Worm (Caenorhabditis elegans) whole organism, L3 larva: ENCODE data around the gene sri-39.
A peak's percentile ranks its signal among the peaks of the same experiment; 100 is the strongest.
"Not testable (repeated sequence)": the region's sequence is repeated elsewhere in the genome, so short reads cannot be mapped to it uniquely, and the experiment has no call there.

Source experiments
- R02D3.7 ChIP-seq: fragments of 150-350 bp; optimal IDR thresholded peaks from 2 replicates; lab custom pipeline; 2014; ENCODE audit warnings: missing biosample characterization, missing genetic modification characterization
- aly-2 ChIP-seq: fragments of 150-350 bp; optimal IDR thresholded peaks from 2 replicates; lab custom pipeline; 2014; ENCODE audit warnings: missing biosample characterization, missing genetic modification characterization
- ama-1 ChIP-seq: fragments of 150-350 bp; optimal IDR thresholded peaks from 2 replicates; lab custom pipeline; 2018
- ceh-16 ChIP-seq: sonication (generic microtip); optimal IDR thresholded peaks from 2 replicates; lab custom pipeline; 2017; ENCODE audit warnings: missing biosample characterization, missing genetic modification characterization
- ceh-28 ChIP-seq: fragments of 150-350 bp; optimal IDR thresholded peaks from 2 replicates; lab custom pipeline; 2014; ENCODE audit warnings: missing biosample characterization, missing genetic modification reagents, missing genetic modification characterization
- ceh-9 ChIP-seq: sonication (generic microtip); optimal IDR thresholded peaks from 2 replicates; lab custom pipeline; 2018; ENCODE audit warnings: missing biosample characterization, missing genetic modification characterization
- daf-12 ChIP-seq: fragments of 150-350 bp; optimal IDR thresholded peaks from 2 replicates; lab custom pipeline; 2014; ENCODE audit warnings: missing biosample characterization, missing genetic modification reagents, missing genetic modification characterization
- egl-27 ChIP-seq: sonication (generic microtip); optimal IDR thresholded peaks from 4 replicates; lab custom pipeline; 2017; ENCODE audit warnings: missing biosample characterization, missing genetic modification reagents, missing genetic modification characterization
- egl-5 ChIP-seq: fragments of 150-350 bp; optimal IDR thresholded peaks from 2 replicates; lab custom pipeline; 2017; ENCODE audit warnings: missing biosample characterization, missing genetic modification reagents, missing genetic modification characterization, inconsistent platforms
- eor-1 ChIP-seq, 2 experiments: fragments of 150-350 bp; optimal IDR thresholded peaks; 2 replicates each; lab custom pipeline; 2014 to 2018; ENCODE audit warnings: missing biosample characterization in 2 of 2, missing genetic modification characterization in 2 of 2
- fkh-10 ChIP-seq: sonication (generic microtip); optimal IDR thresholded peaks from 2 replicates; lab custom pipeline; 2017; ENCODE audit warnings: missing biosample characterization, missing genetic modification reagents, missing genetic modification characterization
- hmg-11 ChIP-seq: sonication (generic microtip); optimal IDR thresholded peaks from 2 replicates; lab custom pipeline; 2016; ENCODE audit warnings: missing genetic modification characterization, missing compliant biosample characterization
- lsy-12 ChIP-seq: sonication (generic microtip); optimal IDR thresholded peaks from 2 replicates; lab custom pipeline; 2016; ENCODE audit warnings: mild to moderate bottlenecking, missing genetic modification characterization, missing compliant biosample characterization
- mml-1 ChIP-seq: fragments of 150-350 bp; sonication (generic microtip); optimal IDR thresholded peaks from 3 replicates; lab custom pipeline; 2014; ENCODE audit warnings: missing biosample characterization, missing genetic modification characterization
- nhr-11 ChIP-seq: fragments of 150-350 bp; optimal IDR thresholded peaks from 2 replicates; lab custom pipeline; 2014; ENCODE audit warnings: missing biosample characterization, missing genetic modification characterization
- nhr-12 ChIP-seq: fragments of 150-350 bp; optimal IDR thresholded peaks from 2 replicates; lab custom pipeline; 2014; ENCODE audit warnings: missing biosample characterization, missing genetic modification characterization
- nhr-237 ChIP-seq: fragments of 150-350 bp; optimal IDR thresholded peaks from 2 replicates; lab custom pipeline; 2014; ENCODE audit warnings: missing biosample characterization, missing genetic modification characterization
- nhr-25 ChIP-seq: sonication (generic microtip); optimal IDR thresholded peaks from 2 replicates; lab custom pipeline; 2017; ENCODE audit warnings: missing biosample characterization, missing genetic modification characterization
- nhr-43 ChIP-seq: sonication (generic microtip); optimal IDR thresholded peaks from 2 replicates; lab custom pipeline; 2016; ENCODE audit warnings: mild to moderate bottlenecking, missing genetic modification characterization, missing compliant biosample characterization; ENCODE audit not compliant: poor library complexity, severe bottlenecking
- nhr-67 ChIP-seq: fragments of 150-350 bp; optimal IDR thresholded peaks from 2 replicates; lab custom pipeline; 2014; ENCODE audit warnings: missing biosample characterization, missing genetic modification characterization
- nhr-77 ChIP-seq: fragments of 150-350 bp; optimal IDR thresholded peaks from 2 replicates; lab custom pipeline; 2014; ENCODE audit warnings: missing biosample characterization, missing genetic modification characterization
- pha-4 ChIP-seq: fragments of 150-350 bp; optimal IDR thresholded peaks from 2 replicates; lab custom pipeline; 2014; ENCODE audit warnings: missing biosample characterization, missing genetic modification reagents, missing genetic modification characterization
- pqm-1 ChIP-seq: fragments of 150-350 bp; optimal IDR thresholded peaks from 2 replicates; lab custom pipeline; 2017; ENCODE audit warnings: missing biosample characterization, missing genetic modification characterization, inconsistent platforms
- sea-2 ChIP-seq: fragments of 150-350 bp; sonication (generic microtip); optimal IDR thresholded peaks from 4 replicates; lab custom pipeline; 2014; ENCODE audit warnings: missing biosample characterization, missing genetic modification reagents, missing genetic modification characterization
- skn-1 ChIP-seq: fragments of 150-350 bp; optimal IDR thresholded peaks from 2 replicates; lab custom pipeline; 2014; ENCODE audit warnings: missing biosample characterization, missing genetic modification characterization
- snpc-4 ChIP-seq: fragments of 150-350 bp; optimal IDR thresholded peaks from 2 replicates; lab custom pipeline; 2014; ENCODE audit warnings: missing biosample characterization, missing genetic modification characterization
- unc-39 ChIP-seq: sonication (generic microtip); optimal IDR thresholded peaks from 4 replicates; lab custom pipeline; 2017; ENCODE audit warnings: missing biosample characterization, missing genetic modification characterization
- zag-1 ChIP-seq: fragments of 150-350 bp; optimal IDR thresholded peaks from 2 replicates; lab custom pipeline; 2014; ENCODE audit warnings: missing biosample characterization, missing genetic modification characterization
- ztf-11 ChIP-seq: fragments of 150-350 bp; optimal IDR thresholded peaks from 2 replicates; lab custom pipeline; 2014; ENCODE audit warnings: missing biosample characterization, missing genetic modification characterization

Gene sri-39

DNA sequence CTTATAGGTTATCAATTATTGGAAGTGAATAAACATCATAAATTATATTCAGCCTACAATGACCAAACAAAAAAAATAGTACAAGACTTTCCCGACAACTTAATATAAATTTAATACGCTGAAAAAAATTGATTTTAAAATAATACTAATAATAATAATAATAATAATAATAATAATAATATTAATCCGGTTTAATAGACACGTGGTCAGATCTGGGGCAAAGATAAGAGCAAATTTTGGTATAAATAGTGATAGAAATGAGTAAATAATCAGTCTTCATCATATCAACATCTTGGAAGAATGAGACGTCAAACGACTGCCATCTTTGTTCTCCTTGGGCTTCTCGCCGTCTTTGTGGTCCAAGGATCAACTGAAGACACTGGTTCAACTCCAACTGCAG is 29.3 kb downstream of the sri-39 start, which contains the start of gene msrp-5:
Gene msrp-5, plus strand, starts transcription at position 301 of the 400 bp plus-strand sequence.
- TF ChIP-seq ztf-11, nhr-12, mml-1 (tag; lab: Kevin White, UChicago): not testable (repeated sequence)

DNA sequence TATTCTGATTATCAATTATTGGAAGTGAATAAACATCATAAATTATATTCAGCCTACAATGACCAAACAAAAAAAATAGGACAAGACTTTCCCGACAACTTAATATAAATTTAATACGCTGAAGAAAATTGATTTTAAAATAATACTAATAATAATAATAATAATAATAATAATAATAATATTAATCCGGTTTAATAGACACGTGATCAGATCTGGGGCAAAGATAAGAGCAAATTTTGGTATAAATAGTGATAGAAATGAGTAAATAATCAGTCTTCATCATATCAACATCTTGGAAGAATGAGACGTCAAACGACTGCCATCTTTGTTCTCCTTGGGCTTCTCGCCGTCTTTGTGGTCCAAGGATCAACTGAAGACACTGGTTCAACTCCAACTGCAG is 31.8 kb downstream of the sri-39 start, which contains the start of gene msrp-6:
Gene msrp-6, plus strand, starts transcription at position 301 of the 400 bp plus-strand sequence.
- TF ChIP-seq nhr-67 (tag; lab: Kevin White, UChicago); ama-1 (lab: Kevin White, UChicago); pqm-1: not testable (repeated sequence)
- TF ChIP-seq, all 47 proteins: peak for 0; not testable (repeated sequence) for 47

DNA sequence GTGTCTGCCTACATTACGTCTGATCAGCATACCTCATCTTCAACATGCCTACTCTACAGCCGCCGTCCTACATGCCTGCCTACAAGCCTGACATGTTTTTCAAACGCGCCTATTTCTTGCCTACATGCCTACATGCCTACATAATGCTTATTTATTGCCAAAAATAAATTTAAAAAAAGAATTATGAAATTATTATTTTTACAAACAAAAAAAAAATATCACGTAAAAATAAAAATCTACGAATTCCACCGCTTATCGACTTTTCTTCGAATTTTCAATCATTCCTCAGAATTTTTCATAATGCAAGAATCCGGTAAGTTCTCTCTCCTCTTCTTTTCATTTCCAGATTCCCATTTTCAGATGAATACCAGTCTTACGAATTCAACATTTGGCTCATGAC is 35.2 kb downstream of the sri-39 start, which contains the start of gene D2062.5:
Gene D2062.5, plus strand, starts transcription at position 301 of the 400 bp plus-strand sequence.
- TF ChIP-seq skn-1 (tag; lab: Kevin White, UChicago) (no peak), egl-27 (tag; lab: Kevin White, UChicago) (no peak), unc-39 (tag; lab: Kevin White, UChicago) (no peak), nhr-237 (no peak), ztf-11 (tag; lab: Kevin White, UChicago) (no peak), sea-2 (GFP tag; lab: Kevin White, UChicago) (no peak), nhr-43 (tag; lab: Kevin White, UChicago) (no peak), aly-2 (no peak), ama-1 (lab: Kevin White, UChicago) (no peak), hmg-11 (tag; lab: Kevin White, UChicago) (no peak), ceh-16 (tag; lab: Kevin White, UChicago) (no peak), R02D3.7 (no peak), eor-1 (tag; optimal IDR thresholded peaks at IDR 0.05; lab: Kevin White, UChicago) (no peak), zag-1 (tag; lab: Kevin White, UChicago) (no peak), egl-5 (tag; lab: Kevin White, UChicago) (no peak), nhr-25 (tag; lab: Kevin White, UChicago) (no peak), lsy-12 (tag; lab: Kevin White, UChicago) (no peak), nhr-11 (tag; lab: Kevin White, UChicago) (no peak), nhr-12 (tag; lab: Kevin White, UChicago) (no peak)

DNA sequence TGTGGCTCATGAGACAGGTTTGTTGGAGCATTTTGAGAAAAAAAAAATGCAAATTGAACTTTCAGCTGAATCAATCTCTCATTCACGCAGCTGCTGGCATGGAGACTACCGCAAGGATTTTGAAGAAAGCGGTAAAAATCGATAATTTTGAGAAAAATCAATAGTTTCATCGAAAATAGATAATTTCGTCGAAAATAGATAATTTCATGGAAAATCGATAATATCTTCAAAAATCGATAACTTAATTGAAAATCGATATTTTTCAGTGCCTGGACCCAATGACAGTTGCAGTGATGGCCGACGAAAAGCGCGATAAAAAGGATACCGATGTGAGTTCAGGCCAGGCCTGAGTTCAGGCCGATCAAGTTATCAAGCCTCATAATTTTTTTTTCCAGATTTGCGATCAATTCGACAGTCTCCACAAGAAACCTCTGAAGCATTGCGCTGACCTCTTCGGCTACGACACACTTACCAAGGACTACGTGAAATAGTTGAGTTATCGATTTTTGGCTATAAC is 35.7 kb downstream of the sri-39 start, which contains the start of gene D2062.4:
Gene D2062.4, plus strand, starts transcription at position 467 of the 517 bp plus-strand sequence.
- TF ChIP-seq ceh-28 (tag; lab: Kevin White, UChicago), result peak; percentile 54

DNA sequence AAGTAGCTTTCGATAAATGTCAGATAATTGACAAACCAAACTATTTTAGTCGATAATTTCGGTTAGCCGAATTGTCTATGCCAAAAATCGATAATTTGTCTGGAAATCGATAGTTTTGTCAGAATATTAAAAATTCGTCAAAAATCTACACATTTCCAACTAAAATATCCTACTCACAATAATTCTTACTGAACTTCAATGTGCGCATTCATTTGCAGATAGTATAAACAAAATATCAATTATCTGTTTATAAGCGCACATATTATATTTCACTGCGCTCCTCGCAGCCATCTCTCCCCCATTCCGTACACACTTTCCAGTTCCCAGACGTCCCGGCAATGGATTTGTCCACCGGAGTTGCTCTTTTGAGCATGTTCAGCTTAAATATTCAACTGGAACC is 37.5 kb downstream of the sri-39 start, which contains the start of gene lgc-28:
Gene lgc-28, plus strand, starts transcription at position 301 of the 400 bp plus-strand sequence.
- TF ChIP-seq nhr-67 (tag; lab: Kevin White, UChicago), result no peak
- TF ChIP-seq sea-2 (GFP tag; lab: Kevin White, UChicago), result no peak
- TF ChIP-seq ceh-9, result no peak
- TF ChIP-seq snpc-4 (tag; lab: Kevin White, UChicago), result no peak
- no peak for TF ChIP-seq daf-12 (tag; lab: Kevin White, UChicago)
- no peak for TF ChIP-seq nhr-77 (tag; lab: Kevin White, UChicago)
- TF ChIP-seq pha-4 (tag; lab: Kevin White, UChicago), result no peak
- TF ChIP-seq fkh-10 (GFP tag; lab: Kevin White, UChicago), result no peak
- no peak for TF ChIP-seq egl-27 (tag; lab: Kevin White, UChicago)
- TF ChIP-seq zag-1 (tag; lab: Kevin White, UChicago), result no peak
- TF ChIP-seq, all 47 proteins: peak for 0

DNA sequence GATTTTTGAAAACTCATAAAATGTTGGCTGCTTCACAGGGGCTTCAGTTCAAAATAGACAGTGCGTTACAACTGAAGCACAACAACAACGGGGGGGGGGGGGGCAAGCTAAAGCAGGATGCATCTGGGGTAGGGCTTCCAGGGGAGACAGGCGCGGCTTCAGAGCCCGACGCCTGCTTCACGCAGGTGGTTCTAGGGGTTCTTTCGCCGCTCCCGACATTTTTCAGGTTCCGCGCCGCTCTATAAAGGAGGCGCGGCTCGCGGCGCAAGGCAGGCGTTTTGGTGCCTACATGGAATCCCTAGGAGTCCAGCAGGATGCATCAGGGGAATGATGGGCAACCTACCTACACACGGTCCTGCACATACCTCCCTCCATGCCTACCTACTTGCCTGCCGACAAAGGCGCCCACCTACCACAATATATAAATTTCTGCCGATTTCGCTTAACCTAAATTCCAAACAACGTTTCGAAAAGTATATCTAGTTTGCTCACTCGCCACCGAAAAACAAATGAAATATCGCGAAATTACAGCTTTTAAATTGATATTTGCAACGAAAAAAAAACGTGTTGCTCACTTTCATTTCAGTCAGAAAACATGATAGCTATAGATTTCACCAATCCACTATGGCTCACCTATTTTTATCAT is 40.0 kb downstream of the sri-39 start, which contains the start of gene sri-71:
Gene sri-71, plus strand, starts transcription at position 596 of the 646 bp plus-strand sequence.
- TF ChIP-seq lsy-12 (tag; lab: Kevin White, UChicago), result no peak
- TF ChIP-seq mml-1 (tag; lab: Kevin White, UChicago), result no peak
- TF ChIP-seq, all 47 proteins: peak for 0
